Worm (Caenorhabditis elegans) whole organism, L4 larva: ENCODE results near the gene his-71.

Experiments used
- F10B5.3 ChIP-seq: sonication (generic microtip); optimal IDR thresholded peaks from 2 replicates; lab custom pipeline; 2016; ENCODE audit warnings: mild to moderate bottlenecking, missing genetic modification characterization, missing compliant biosample characterization
- dpl-1 ChIP-seq: fragments of 150-350 bp; optimal IDR thresholded peaks from 2 replicates; lab custom pipeline; 2014; ENCODE audit warnings: missing biosample characterization, missing genetic modification reagents, missing genetic modification characterization
- egl-43 ChIP-seq: fragments of 200-800 bp; sonication (Bioruptor generic); IDR thresholded peaks from 2 replicates; pipeline ENCODE4 v1.3.6; 2022; ENCODE audit warnings: missing genetic modification reagents, missing genetic modification characterization, missing compliant biosample characterization
- mep-1 ChIP-seq: fragments of 150-350 bp; sonication (generic microtip); optimal IDR thresholded peaks from 3 replicates; lab custom pipeline; 2014; ENCODE audit warnings: missing biosample characterization, missing genetic modification characterization
- nhr-77 ChIP-seq: fragments of 150-350 bp; optimal IDR thresholded peaks from 2 replicates; lab custom pipeline; 2014; ENCODE audit warnings: missing biosample characterization, missing genetic modification characterization
- pqm-1 ChIP-seq: sonication (generic microtip); optimal IDR thresholded peaks from 2 replicates; lab custom pipeline; 2017; ENCODE audit warnings: missing biosample characterization, missing genetic modification characterization
- spr-3 ChIP-seq: fragments of 200-800 bp; sonication (Bioruptor generic); optimal IDR thresholded peaks from 2 replicates; lab custom pipeline; 2018; ENCODE audit warnings: mild to moderate bottlenecking, missing genetic modification characterization, missing compliant biosample characterization

- TF ChIP-seq mep-1 (tag; lab: Kevin White, UChicago) (no peak), spr-3 (GFP tag; lab: Kevin White, UChicago) (no peak), F10B5.3 (tag; lab: Kevin White, UChicago) (no peak), dpl-1 (GFP tag; lab: Kevin White, UChicago) (no peak), pqm-1 (no peak), nhr-77 (tag; lab: Kevin White, UChicago) (no peak), egl-43 (GFP tag; lab: Robert Waterston, UW) (no peak)
These were observed 7.3 kb upstream of the his-71 start for ce11 chrX:7989155-7989554.
